Worm (Caenorhabditis elegans) whole organism, L2 larva: ENCODE measurements around the gene T28C12.15.

Experiments used
- blmp-1 ChIP-seq: sonication (generic microtip); optimal IDR thresholded peaks from 2 replicates; lab custom pipeline; 2017; ENCODE audit warnings: missing genetic modification characterization, mild to moderate bottlenecking, missing compliant biosample characterization, antibody characterized with exemption, moderate library complexity; ENCODE audit not compliant: insufficient read depth
- egl-27 ChIP-seq: sonication (generic microtip); optimal IDR thresholded peaks from 3 replicates; lab custom pipeline; 2017; ENCODE audit warnings: missing biosample characterization, missing genetic modification reagents, missing genetic modification characterization
- lsy-2 ChIP-seq, 2 experiments: fragments of 150-350 bp in 1 of 2; sonication (generic microtip) in 1 of 2; optimal IDR thresholded peaks; 2 replicates each; lab custom pipeline; 2014 to 2017; ENCODE audit warnings: missing biosample characterization in 2 of 2, missing genetic modification characterization in 2 of 2
- nhr-11 ChIP-seq: fragments of 150-350 bp; optimal IDR thresholded peaks from 2 replicates; lab custom pipeline; 2014; ENCODE audit warnings: missing biosample characterization, missing genetic modification characterization
- nhr-237 ChIP-seq: fragments of 150-350 bp; optimal IDR thresholded peaks from 2 replicates; lab custom pipeline; 2014; ENCODE audit warnings: missing biosample characterization, missing genetic modification characterization
- nhr-25 ChIP-seq: fragments of 150-350 bp; sonication (generic microtip); optimal IDR thresholded peaks from 3 replicates; lab custom pipeline; 2014; ENCODE audit warnings: missing biosample characterization, missing genetic modification characterization
- sem-4 ChIP-seq: fragments of 150-350 bp; optimal IDR thresholded peaks from 2 replicates; lab custom pipeline; 2014; ENCODE audit warnings: missing biosample characterization, missing genetic modification reagents, missing genetic modification characterization

DNA sequence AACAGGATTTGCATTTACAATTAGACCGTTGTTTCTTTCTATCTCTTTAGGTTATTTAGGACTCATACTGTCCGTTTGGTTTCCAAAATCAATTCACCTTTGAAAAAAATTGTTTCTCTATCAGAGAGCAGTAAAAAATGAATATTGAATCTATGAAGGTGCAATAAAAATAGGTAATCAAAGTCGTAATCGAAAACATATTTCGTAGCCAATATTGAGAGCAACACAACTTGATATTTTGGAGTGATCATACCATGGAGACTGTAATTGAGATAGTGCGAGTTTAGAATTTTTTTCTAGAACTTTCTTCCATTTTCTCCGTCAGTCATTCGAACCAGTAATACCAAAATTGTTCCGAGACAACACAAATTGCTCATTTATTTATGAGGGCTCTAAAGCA lies 51.0 kb downstream of the T28C12.15 start, which contains the start of gene F31F7.2:
- TF ChIP-seq blmp-1 (tag; lab: Kevin White, UChicago) (no peak), lsy-2 (tag; optimal IDR thresholded peaks at IDR 0.05; lab: Kevin White, UChicago) (no peak), egl-27 (tag; lab: Kevin White, UChicago) (no peak), sem-4 (no peak), nhr-237 (no peak), nhr-11 (tag; lab: Kevin White, UChicago) (no peak), nhr-25 (tag; lab: Kevin White, UChicago) (no peak)
